Worm (Caenorhabditis elegans) whole organism, L4 larva: ENCODE data around the gene faah-2.
A peak's percentile ranks its signal among the peaks of the same experiment; 100 is the strongest.

Experiments
- attf-4 ChIP-seq: sonication (generic microtip); optimal IDR thresholded peaks from 3 replicates; lab custom pipeline; 2017; ENCODE audit warnings: missing biosample characterization, missing genetic modification characterization
- daf-12 ChIP-seq: fragments of 150-350 bp; optimal IDR thresholded peaks from 2 replicates; lab custom pipeline; 2014; ENCODE audit warnings: missing biosample characterization, missing genetic modification reagents, missing genetic modification characterization
- egl-27 ChIP-seq: sonication (generic microtip); optimal IDR thresholded peaks from 3 replicates; lab custom pipeline; 2017; ENCODE audit warnings: missing biosample characterization, missing genetic modification reagents, missing genetic modification characterization
- fos-1 ChIP-seq: fragments of 150-350 bp; optimal IDR thresholded peaks from 2 replicates; lab custom pipeline; 2014; ENCODE audit warnings: missing biosample characterization, missing genetic modification characterization
- gei-8 ChIP-seq: fragments of 200-800 bp; sonication (Bioruptor generic); optimal IDR thresholded peaks from 2 replicates; lab custom pipeline; 2018; ENCODE audit warnings: mild to moderate bottlenecking, missing genetic modification characterization, missing compliant biosample characterization
- lir-3 ChIP-seq: sonication (generic microtip); optimal IDR thresholded peaks from 2 replicates; lab custom pipeline; 2016; ENCODE audit warnings: mild to moderate bottlenecking, missing genetic modification characterization, missing compliant biosample characterization
- lsy-2 ChIP-seq, 2 experiments: fragments of 150-350 bp in 1 of 2; sonication (generic microtip) in 1 of 2; optimal IDR thresholded peaks; 2 replicates each; lab custom pipeline; 2014 to 2017; ENCODE audit warnings: missing biosample characterization in 2 of 2, missing genetic modification characterization in 2 of 2
- nhr-25 ChIP-seq: sonication (generic microtip); optimal IDR thresholded peaks from 2 replicates; lab custom pipeline; 2017; ENCODE audit warnings: missing genetic modification characterization, mild to moderate bottlenecking, missing compliant biosample characterization, antibody characterized with exemption, moderate library complexity, borderline replicate concordance; ENCODE audit not compliant: insufficient read depth
- pha-4 ChIP-seq, 2 experiments: fragments of 150-350 bp in 1 of 2; fragments of 200-800 bp in 1 of 2; sonication (Bioruptor generic) in 1 of 2; IDR thresholded peaks in 1 of 2; optimal IDR thresholded peaks in 1 of 2; 2 replicates each; pipeline versions ENCODE4 v1.3.6 to Lab custom; 2014 to 2022; ENCODE audit warnings: missing genetic modification characterization in 2 of 2, missing genetic modification reagents in 2 of 2, missing biosample characterization in 1 of 2, missing compliant biosample characterization in 1 of 2
- spr-3 ChIP-seq: fragments of 200-800 bp; sonication (Bioruptor generic); optimal IDR thresholded peaks from 2 replicates; lab custom pipeline; 2018; ENCODE audit warnings: mild to moderate bottlenecking, missing genetic modification characterization, missing compliant biosample characterization
- tag-97 ChIP-seq: fragments of 200-800 bp; sonication (Bioruptor generic); IDR thresholded peaks from 2 replicates; pipeline ENCODE4 v1.3.6; 2022; ENCODE audit warnings: missing genetic modification characterization, missing compliant biosample characterization
- unc-62 ChIP-seq, 3 experiments: fragments of 150-350 bp in 1 of 3; sonication (generic microtip); optimal IDR thresholded peaks in 2 of 3; peaks in 1 of 3; 1 replicate in 1 of 3; 2 replicates in 2 of 3; lab custom pipeline; 2014 to 2017; ENCODE audit warnings: missing biosample characterization in 3 of 3, missing genetic modification characterization in 3 of 3, missing genetic modification reagents in 3 of 3, missing genotype in 1 of 3
- ztf-11 ChIP-seq: fragments of 150-350 bp; optimal IDR thresholded peaks from 2 replicates; lab custom pipeline; 2014; ENCODE audit warnings: missing biosample characterization, missing genetic modification characterization

- TF ChIP-seq attf-4 (tag; lab: Kevin White, UChicago) (no peak), nhr-25 (no peak), fos-1 (tag; lab: Kevin White, UChicago) (no peak), tag-97 (GFP tag; lab: Robert Waterston, UW) (no peak), pha-4 (GFP tag; IDR thresholded peaks at IDR 0.05; lab: Robert Waterston, UW) (no peak; the same call in 1 of the 2 replicates), pha-4 (tag; optimal IDR thresholded peaks at IDR 0.05; lab: Kevin White, UChicago) (peak; percentile 84), spr-3 (GFP tag; lab: Kevin White, UChicago) (no peak), lsy-2 (tag; optimal IDR thresholded peaks at IDR 0.05; lab: Kevin White, UChicago) (peak in 1 of 2 experiments; percentile 65), gei-8 (GFP tag; lab: Kevin White, UChicago) (no peak), unc-62 (GFP tag; optimal IDR thresholded peaks at IDR 0.05 in 1 of 2; lab: Kevin White, UChicago) (no peak), unc-62 (tag; optimal IDR thresholded peaks at IDR 0.05; lab: Kevin White, UChicago) (no peak), ztf-11 (tag; lab: Kevin White, UChicago) (no peak), egl-27 (tag; lab: Kevin White, UChicago) (no peak), lir-3 (tag; lab: Kevin White, UChicago) (no peak), daf-12 (tag; lab: Kevin White, UChicago) (no peak)
Measured at ce11 chrIV:8133536-8133935, 18.7 kb upstream of the faah-2 start, which contains the start of gene sph-1.
